Fruit fly (Drosophila melanogaster): ENCODE results near the gene CG7920.

Gene CG7920

DNA sequence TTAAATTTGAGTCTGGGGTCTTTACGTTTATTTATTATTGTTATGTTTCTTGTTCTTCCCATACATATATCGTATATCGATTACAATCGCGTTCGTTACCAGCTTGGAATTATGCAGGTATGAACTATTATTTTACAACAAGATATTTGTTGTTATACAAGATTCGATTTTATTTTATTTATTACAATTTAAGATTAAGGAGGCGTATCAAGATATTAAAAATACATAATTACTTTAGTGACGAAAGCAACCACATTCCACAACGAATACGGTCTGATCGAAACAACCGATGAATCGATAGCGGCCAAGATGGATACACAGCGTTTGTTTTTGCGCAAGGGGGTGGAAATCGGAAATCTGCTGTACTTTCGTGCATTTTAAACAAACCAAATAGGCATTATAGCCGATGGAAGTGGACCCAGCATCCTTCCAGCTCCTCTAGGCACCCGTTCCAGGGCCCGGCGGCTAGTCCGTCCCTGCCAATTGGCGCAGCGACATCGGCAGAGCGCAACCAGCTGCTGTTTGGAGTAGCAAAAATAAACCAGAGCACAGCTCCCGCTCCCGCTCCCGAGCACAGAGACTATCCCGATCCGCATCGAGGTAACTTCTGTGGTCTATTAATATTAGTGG, 17.4 kb downstream of the CG7920 start, which contains the start of the genes CG15525 and CG11504 (continued):
- TF ChIP-seq CoRest (tag; optimal IDR thresholded peaks at IDR 0.05) = peak; percentile 50
- TF ChIP-seq CG2116 (GFP tag; optimal IDR thresholded peaks at IDR 0.05) = peak; percentile 88
- TF ChIP-seq PHDP (tag; optimal IDR thresholded peaks at IDR 0.05) = no peak
- TF ChIP-seq Meics (GFP tag; optimal IDR thresholded peaks at IDR 0.05) = peak; percentile 100
- no peak for TF ChIP-seq sim (GFP tag; IDR thresholded peaks at IDR 0.05)
- 0 out of 2 replicates have a peak, but pooled peaks have one; percentile 36 for TF ChIP-seq Rx (GFP tag; IDR thresholded peaks at IDR 0.05)
- no peak for TF ChIP-seq lbe (GFP tag; optimal IDR thresholded peaks at IDR 0.05)
- TF ChIP-seq crol (GFP tag; IDR thresholded peaks at IDR 0.05) = peak; percentile 81
- TF ChIP-seq CG31388 (GFP tag; optimal IDR thresholded peaks at IDR 0.05) = no peak
- TF ChIP-seq lov (optimal IDR thresholded peaks at IDR 0.05) = no peak
- no peak for TF ChIP-seq lov (GFP tag; IDR thresholded peaks at IDR 0.05)
- TF ChIP-seq ase (GFP tag; IDR thresholded peaks at IDR 0.05) = peak; percentile 43; the same call in 1 of the 3 replicates
- TF ChIP-seq HLHmδ (GFP tag; optimal IDR thresholded peaks at IDR 0.05) = no peak
- peak; percentile 29 for TF ChIP-seq CG15601 (tag; optimal IDR thresholded peaks at IDR 0.05)
- TF ChIP-seq lola (GFP tag; optimal IDR thresholded peaks at IDR 0.05) = peak in 1 of 3 experiments; percentile 18
- TF ChIP-seq pros (GFP tag; optimal IDR thresholded peaks at IDR 0.05) = no peak
- TF ChIP-seq tup (GFP tag; optimal IDR thresholded peaks at IDR 0.05) = no peak
- TF ChIP-seq CG12299 (tag; optimal IDR thresholded peaks at IDR 0.05) = no peak
- no peak for TF ChIP-seq CG7372 (GFP tag; IDR thresholded peaks at IDR 0.05)
- no peak for TF ChIP-seq CG10209 (GFP tag; optimal IDR thresholded peaks at IDR 0.05)
- peak; percentile 65 for TF ChIP-seq CG13775 (GFP tag; optimal IDR thresholded peaks at IDR 0.05)
- no peak for TF ChIP-seq Sry-β (GFP tag; optimal IDR thresholded peaks at IDR 0.05)
- TF ChIP-seq MBD-R2 (GFP tag; IDR thresholded peaks at IDR 0.05) = peak; percentile 95
- TF ChIP-seq sug (tag; optimal IDR thresholded peaks at IDR 0.05) = no peak
- TF ChIP-seq Hr78 (GFP tag; optimal IDR thresholded peaks at IDR 0.05) = no peak
- TF ChIP-seq CG7987 (GFP tag; optimal IDR thresholded peaks at IDR 0.05) = no peak
- TF ChIP-seq disco-r (GFP tag; optimal IDR thresholded peaks at IDR 0.05) = no peak
- peak; percentile 73 for TF ChIP-seq CG12659 (GFP tag; optimal IDR thresholded peaks at IDR 0.05)
- TF ChIP-seq CG17328 (GFP tag; IDR thresholded peaks at IDR 0.05) = peak; percentile 51; the same call in 1 of the 2 replicates
- no peak for TF ChIP-seq D19B (GFP tag; optimal IDR thresholded peaks at IDR 0.05)
- no peak for TF ChIP-seq Jarid2 (GFP tag; optimal IDR thresholded peaks at IDR 0.05)
- peak; percentile 46 for TF ChIP-seq Spps (tag; optimal IDR thresholded peaks at IDR 0.05)
- no peak for TF ChIP-seq CG18262 (tag; optimal IDR thresholded peaks at IDR 0.05)
- peak; percentile 84 for TF ChIP-seq Med (GFP tag)
- TF ChIP-seq E2f1 (GFP tag; IDR thresholded peaks at IDR 0.05) = peak; percentile 56
- TF ChIP-seq aop (GFP tag; IDR thresholded peaks at IDR 0.05) = no peak
- no peak for TF ChIP-seq Dfd (GFP tag; optimal IDR thresholded peaks at IDR 0.05)
- peak; percentile 89 for TF ChIP-seq sna (GFP tag; IDR thresholded peaks at IDR 0.05; ENCODE audit: partially characterized antibody)
- peak; percentile 70 for TF ChIP-seq Ets97D (GFP tag; optimal IDR thresholded peaks at IDR 0.05)
- no peak for TF ChIP-seq hkb (optimal IDR thresholded peaks at IDR 0.05)
- no peak for TF ChIP-seq hkb (GFP tag; IDR thresholded peaks at IDR 0.05)
- no peak for TF ChIP-seq Lpt (GFP tag; optimal IDR thresholded peaks at IDR 0.05)
- peak; percentile 10 for TF ChIP-seq ERR (GFP tag; optimal IDR thresholded peaks at IDR 0.05)
- TF ChIP-seq CG10431 (GFP tag; optimal IDR thresholded peaks at IDR 0.05) = no peak
- TF ChIP-seq prd (optimal IDR thresholded peaks at IDR 0.05) = no peak
- peak; percentile 82 for TF ChIP-seq prd (GFP tag; IDR thresholded peaks at IDR 0.05)
- no peak for TF ChIP-seq Hmr (GFP tag; optimal IDR thresholded peaks at IDR 0.05)
- peak; percentile 52 for TF ChIP-seq CG1602 (GFP tag; optimal IDR thresholded peaks at IDR 0.05)
- no peak for TF ChIP-seq CG14965 (GFP tag; optimal IDR thresholded peaks at IDR 0.05; ENCODE audit: borderline replicate concordance)
- TF ChIP-seq eve (GFP tag; optimal IDR thresholded peaks at IDR 0.05) = no peak
